Worm (Caenorhabditis elegans) whole organism, young adult: ENCODE measurements around the gene sru-35.

ENCODE experiments used
- B0336.3 ChIP-seq: fragments of 200-800 bp; sonication (Bioruptor generic); IDR thresholded peaks from 2 replicates; pipeline ENCODE4 v1.3.6; 2022; ENCODE audit warnings: missing genetic modification characterization, missing compliant biosample characterization
- T07F8.4 ChIP-seq: sonication (generic microtip); optimal IDR thresholded peaks from 2 replicates; lab custom pipeline; 2016; ENCODE audit warnings: mild to moderate bottlenecking, missing genetic modification characterization, moderate library complexity, missing compliant biosample characterization
- ama-1 ChIP-seq, 3 experiments: fragments of 150-350 bp in 1 of 3; sonication (generic microtip) in 2 of 3; optimal IDR thresholded peaks; 2 replicates each; lab custom pipeline; 2014 to 2018; ENCODE audit warnings: missing biosample characterization in 2 of 3, missing genetic modification characterization in 2 of 3, missing genetic modification reagents in 2 of 3
- aptf-3 ChIP-seq: fragments of 200-800 bp; sonication (Bioruptor generic); IDR thresholded peaks from 2 replicates; pipeline ENCODE4 v1.3.6; 2022; ENCODE audit warnings: missing genetic modification characterization, missing compliant biosample characterization
- die-1 ChIP-seq: sonication (generic microtip); optimal IDR thresholded peaks from 2 replicates; lab custom pipeline; 2016; ENCODE audit warnings: missing genotype, mild to moderate bottlenecking, missing genetic modification characterization, missing compliant biosample characterization
- dox-1 ChIP-seq: fragments of 200-800 bp; sonication (Bioruptor generic); IDR thresholded peaks from 2 replicates; pipeline ENCODE4 v1.3.6; 2022; ENCODE audit warnings: missing genetic modification reagents, missing genetic modification characterization, missing compliant biosample characterization
- hrde-1 ChIP-seq: sonication (generic microtip); optimal IDR thresholded peaks from 2 replicates; lab custom pipeline; 2016; ENCODE audit warnings: missing genetic modification characterization, mild to moderate bottlenecking, missing compliant biosample characterization, moderate library complexity, missing genotype, missing genetic modification reagents, borderline replicate concordance
- nfya-1 ChIP-seq: sonication (generic microtip); optimal IDR thresholded peaks from 2 replicates; lab custom pipeline; 2017; ENCODE audit warnings: antibody characterized with exemption, missing compliant biosample characterization, missing genetic modification characterization, borderline replicate concordance; ENCODE audit not compliant: insufficient read depth
- nfyb-1 ChIP-seq: fragments of 200-800 bp; sonication (Bioruptor generic); IDR thresholded peaks from 2 replicates; pipeline ENCODE4 v1.3.6; 2022; ENCODE audit warnings: missing genetic modification reagents, missing genetic modification characterization, missing compliant biosample characterization
- sptf-2 ChIP-seq: fragments of 200-800 bp; sonication (Bioruptor generic); optimal IDR thresholded peaks from 2 replicates; lab custom pipeline; 2018; ENCODE audit warnings: mild to moderate bottlenecking, missing genetic modification characterization, missing compliant biosample characterization

DNA sequence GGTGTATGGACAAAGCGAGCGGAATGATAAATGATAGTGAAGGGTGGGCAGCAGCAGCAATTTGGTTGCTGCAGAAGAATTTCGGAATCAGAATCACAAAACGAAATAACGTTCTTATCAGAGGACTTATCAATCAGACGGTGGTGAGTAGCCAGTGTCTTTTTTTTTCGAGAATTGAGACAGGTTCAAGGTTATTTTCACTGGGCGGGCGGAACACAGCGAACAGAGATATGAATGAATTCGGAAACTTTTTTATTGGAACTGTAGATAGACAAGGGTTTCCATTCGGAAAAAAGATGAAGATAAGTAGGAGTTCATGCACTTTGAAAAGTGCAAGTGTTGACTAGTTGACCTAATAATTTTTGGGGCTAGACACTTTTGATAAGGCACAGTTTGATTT is 3.2 kb upstream of the sru-35 start:
- TF ChIP-seq dox-1 (GFP tag; lab: Robert Waterston, UW): 0 out of 2 replicates have a peak, but pooled peaks have one; percentile 21
- TF ChIP-seq aptf-3 (GFP tag; lab: Robert Waterston, UW): no peak
- TF ChIP-seq T07F8.4 (tag; lab: Kevin White, UChicago): no peak
- no peak for TF ChIP-seq nfyb-1 (GFP tag; lab: Robert Waterston, UW)
- TF ChIP-seq ama-1 (optimal IDR thresholded peaks at IDR 0.05; lab: Kevin White, UChicago): no peak
- no peak for TF ChIP-seq ama-1 (GFP tag; optimal IDR thresholded peaks at IDR 0.05; lab: Kevin White, UChicago)
- TF ChIP-seq B0336.3 (GFP tag; lab: Robert Waterston, UW): no peak
- no peak for TF ChIP-seq nfya-1
- TF ChIP-seq hrde-1 (tag; lab: Kevin White, UChicago): no peak
- no peak for TF ChIP-seq die-1
- TF ChIP-seq sptf-2 (GFP tag; lab: Kevin White, UChicago): no peak
